Worm (Caenorhabditis elegans) whole organism, L4 larva: ENCODE measurements around the gene cee-1.

Source experiments
- ceh-32 ChIP-seq: sonication (generic microtip); optimal IDR thresholded peaks from 2 replicates; lab custom pipeline; 2016; ENCODE audit warnings: mild to moderate bottlenecking, missing genetic modification characterization, missing compliant biosample characterization; ENCODE audit not compliant: poor library complexity
- egl-27 ChIP-seq: sonication (generic microtip); optimal IDR thresholded peaks from 3 replicates; lab custom pipeline; 2017; ENCODE audit warnings: missing biosample characterization, missing genetic modification reagents, missing genetic modification characterization
- hlh-30 ChIP-seq: sonication (generic microtip); optimal IDR thresholded peaks from 2 replicates; lab custom pipeline; 2017; ENCODE audit warnings: antibody characterized with exemption, mild to moderate bottlenecking, missing genetic modification characterization, missing compliant biosample characterization; ENCODE audit not compliant: insufficient read depth
- lin-13 ChIP-seq: fragments of 150-350 bp; optimal IDR thresholded peaks from 2 replicates; lab custom pipeline; 2014; ENCODE audit warnings: missing biosample characterization, missing genetic modification reagents, missing genetic modification characterization
- lsy-2 ChIP-seq, 2 experiments: fragments of 150-350 bp in 1 of 2; sonication (generic microtip) in 1 of 2; optimal IDR thresholded peaks; 2 replicates each; lab custom pipeline; 2014 to 2017; ENCODE audit warnings: missing biosample characterization in 2 of 2, missing genetic modification characterization in 2 of 2
- madf-5 ChIP-seq, 2 experiments: fragments of 200-800 bp; sonication (Bioruptor generic); IDR thresholded peaks; 2 replicates each; pipeline ENCODE4 v1.3.6; 2022; ENCODE audit warnings: missing compliant biosample characterization in 2 of 2, missing genetic modification characterization in 2 of 2
- mep-1 ChIP-seq: fragments of 150-350 bp; sonication (generic microtip); optimal IDR thresholded peaks from 3 replicates; lab custom pipeline; 2014; ENCODE audit warnings: missing biosample characterization, missing genetic modification characterization
- mxl-3 ChIP-seq: fragments of 200-800 bp; sonication (Bioruptor generic); optimal IDR thresholded peaks from 2 replicates; lab custom pipeline; 2018; ENCODE audit warnings: mild to moderate bottlenecking, missing genetic modification characterization, missing compliant biosample characterization
- snpc-4 ChIP-seq: fragments of 150-350 bp; optimal IDR thresholded peaks from 2 replicates; lab custom pipeline; 2014; ENCODE audit warnings: missing biosample characterization, missing genetic modification characterization

- TF ChIP-seq mxl-3 (GFP tag; lab: Kevin White, UChicago) (no peak), snpc-4 (no peak), hlh-30 (no peak), lsy-2 (tag; optimal IDR thresholded peaks at IDR 0.05; lab: Kevin White, UChicago) (no peak), lin-13 (no peak), madf-5 (GFP tag; IDR thresholded peaks at IDR 0.05; lab: Robert Waterston, UW) (no peak), ceh-32 (tag; lab: Kevin White, UChicago) (no peak), mep-1 (tag; lab: Kevin White, UChicago) (no peak), egl-27 (no peak)
Observed at ce11 chrIII:4903784-4904183, 8.7 kb upstream of the cee-1 start, which contains the start of gene kbp-2.
